Fruit fly (Drosophila melanogaster) whole organism, pupa: ENCODE measurements around the gene CG9541.

Experiments
- CG10348 ChIP-seq: fragments of 200-800 bp; sonication (Bioruptor generic); IDR thresholded peaks from 2 replicates; pipeline ENCODE4 v1.3.6; 2022; ENCODE audit warnings: missing biosample characterization, missing genetic modification characterization
- CG12605 ChIP-seq: fragments of 200-800 bp; sonication (Bioruptor generic); IDR thresholded peaks from 2 replicates; pipeline ENCODE4 v1.3.6; 2022; ENCODE audit warnings: missing biosample characterization, missing genetic modification characterization
- CG13204 ChIP-seq: fragments of 200-800 bp; sonication (Bioruptor generic); optimal IDR thresholded peaks from 2 replicates; lab custom pipeline; 2018; ENCODE audit warnings: missing biosample characterization, mild to moderate bottlenecking, missing genetic modification characterization, moderate library complexity
- CG14655 ChIP-seq: fragments of 200-800 bp; sonication (Bioruptor generic); optimal IDR thresholded peaks from 3 replicates; lab custom pipeline; 2017; ENCODE audit warnings: mild to moderate bottlenecking, missing biosample characterization, missing genetic modification reagents, missing genetic modification characterization
- CG15710 ChIP-seq: fragments of 200-800 bp; sonication (Bioruptor generic); optimal IDR thresholded peaks from 2 replicates; lab custom pipeline; 2018; ENCODE audit warnings: missing biosample characterization, mild to moderate bottlenecking, missing genetic modification characterization, moderate library complexity
- CG17806 ChIP-seq: fragments of 200-800 bp; sonication (Bioruptor generic); optimal IDR thresholded peaks from 2 replicates; lab custom pipeline; 2018; ENCODE audit warnings: missing biosample characterization, mild to moderate bottlenecking, missing genetic modification characterization, moderate library complexity
- CG32121 ChIP-seq: fragments of 200-800 bp; sonication (Bioruptor generic); IDR thresholded peaks from 2 replicates; pipeline ENCODE4 v1.3.6; 2022; ENCODE audit warnings: missing biosample characterization, missing genetic modification characterization
- CG34367 ChIP-seq: fragments of 200-800 bp; sonication (Bioruptor generic); optimal IDR thresholded peaks from 2 replicates; lab custom pipeline; 2018; ENCODE audit warnings: missing biosample characterization, mild to moderate bottlenecking, missing genetic modification characterization
- CG4496 ChIP-seq: fragments of 200-800 bp; sonication (Bioruptor generic); IDR thresholded peaks from 3 replicates; pipeline ENCODE4 v1.3.6; 2022; ENCODE audit warnings: missing biosample characterization, missing genetic modification characterization
- CG8159 ChIP-seq: fragments of 200-800 bp; sonication (Bioruptor generic); optimal IDR thresholded peaks from 3 replicates; lab custom pipeline; 2018; ENCODE audit warnings: missing biosample characterization, mild to moderate bottlenecking, missing genetic modification characterization, moderate library complexity
- CG8301 ChIP-seq: fragments of 200-800 bp; sonication (Bioruptor generic); optimal IDR thresholded peaks from 2 replicates; lab custom pipeline; 2018; ENCODE audit warnings: missing biosample characterization, mild to moderate bottlenecking, missing genetic modification characterization
- CG9948 ChIP-seq: fragments of 200-800 bp; sonication (Bioruptor generic); optimal IDR thresholded peaks from 2 replicates; lab custom pipeline; 2018; ENCODE audit warnings: missing biosample characterization, mild to moderate bottlenecking, missing genetic modification characterization, moderate library complexity
- D1 ChIP-seq: fragments of 200-800 bp; sonication (Bioruptor generic); optimal IDR thresholded peaks from 2 replicates; lab custom pipeline; 2018; ENCODE audit warnings: missing biosample characterization, mild to moderate bottlenecking, missing genetic modification characterization, moderate library complexity
- EcR ChIP-seq: fragments of 200-800 bp; sonication (Bioruptor generic); optimal IDR thresholded peaks from 3 replicates; lab custom pipeline; 2019; ENCODE audit warnings: missing biosample characterization, missing genetic modification characterization, mild to moderate bottlenecking, moderate library complexity, missing genetic modification reagents
- Ets98B ChIP-seq: fragments of 200-800 bp; sonication (Bioruptor generic); IDR thresholded peaks from 2 replicates; pipeline ENCODE4 v1.3.6; 2022; ENCODE audit warnings: missing biosample characterization, missing genetic modification characterization
- Pif1A ChIP-seq: fragments of 200-800 bp; sonication (Bioruptor generic); optimal IDR thresholded peaks from 3 replicates; lab custom pipeline; 2016; ENCODE audit warnings: missing biosample characterization, missing genetic modification characterization
- Pif1B ChIP-seq: fragments of 200-800 bp; sonication (Bioruptor generic); optimal IDR thresholded peaks from 3 replicates; lab custom pipeline; 2016; ENCODE audit warnings: missing biosample characterization, missing genetic modification characterization
- Snoo ChIP-seq: fragments of 200-800 bp; sonication (Bioruptor generic); optimal IDR thresholded peaks from 3 replicates; lab custom pipeline; 2017; ENCODE audit warnings: missing biosample characterization, mild to moderate bottlenecking, missing genetic modification characterization, inconsistent platforms
- fd96Ca ChIP-seq: fragments of 200-800 bp; sonication (Bioruptor generic); IDR thresholded peaks from 3 replicates; pipeline ENCODE4 v1.3.6; 2022; ENCODE audit warnings: missing biosample characterization, missing genetic modification characterization
- gl ChIP-seq: fragments of 200-800 bp; sonication (Bioruptor generic); optimal IDR thresholded peaks from 2 replicates; lab custom pipeline; 2018; ENCODE audit warnings: missing biosample characterization, mild to moderate bottlenecking, missing genetic modification characterization
- rn ChIP-seq: fragments of 200-800 bp; sonication (Bioruptor generic); IDR thresholded peaks from 2 replicates; pipeline ENCODE4 v1.3.6; 2022; ENCODE audit warnings: missing biosample characterization, missing genetic modification characterization

Gene CG9541

dm6 chr2L:8949919-8950722 lies 25.1 kb downstream of the CG9541 start:
- TF ChIP-seq CG34367 (peak; percentile 20), CG15710 (tag; lab: Kevin White, UChicago) (peak; percentile 62), Pif1B (peak; percentile 50), CG17806 (tag; lab: Kevin White, UChicago) (peak; percentile 62), CG8301 (tag; lab: Kevin White, UChicago) (peak; percentile 26), CG8159 (tag; lab: Kevin White, UChicago) (peak; percentile 80), CG14655 (GFP tag; lab: Kevin White, UChicago) (peak; percentile 73), D1 (tag; lab: Kevin White, UChicago) (peak; percentile 51), CG4496 (GFP tag; lab: Robert Waterston, UW) (0 out of 3 replicates have a peak, but pooled peaks have one; percentile 51), fd96Ca (GFP tag; lab: Robert Waterston, UW) (no peak), Pif1A (GFP tag; lab: Kevin White, UChicago) (peak; percentile 65), CG9948 (tag; lab: Kevin White, UChicago) (peak; percentile 75), Ets98B (GFP tag; lab: Robert Waterston, UW) (peak; percentile 27; the same call in 1 of the 2 replicates), gl (tag; lab: Kevin White, UChicago) (no peak), CG32121 (no peak), EcR (GFP tag; lab: Kevin White, UChicago) (peak; percentile 67), rn (GFP tag; lab: Robert Waterston, UW) (no peak), CG12605 (peak; percentile 41; the same call in 1 of the 2 replicates), CG13204 (GFP tag; lab: Kevin White, UChicago) (no peak), CG10348 (GFP tag; lab: Robert Waterston, UW) (no peak), Snoo (tag; lab: Kevin White, UChicago) (peak; percentile 64)

DNA sequence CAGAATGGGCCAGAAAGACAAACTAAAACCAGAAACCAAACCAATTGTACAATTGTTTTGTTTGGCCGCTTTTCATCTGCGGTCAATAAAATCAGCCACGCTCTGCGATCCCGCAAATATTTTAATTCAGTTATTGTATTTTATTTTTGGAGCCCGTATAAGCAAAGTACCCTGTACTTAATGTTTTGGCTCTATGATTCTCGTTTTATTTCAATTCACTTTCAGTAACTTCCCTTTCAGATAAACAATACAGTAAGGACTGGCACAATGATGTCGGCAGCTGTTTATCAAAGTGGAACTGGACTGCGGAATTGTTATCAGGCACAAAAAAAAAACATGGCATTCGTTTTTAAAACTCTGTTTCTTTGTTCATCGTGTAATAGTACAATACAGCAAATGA lies 26.6 kb downstream of the CG9541 start:
- TF ChIP-seq CG9948 (tag; lab: Kevin White, UChicago) (no peak), CG8301 (tag; lab: Kevin White, UChicago) (no peak), CG15710 (tag; lab: Kevin White, UChicago) (no peak), EcR (GFP tag; lab: Kevin White, UChicago) (no peak), Pif1B (no peak), CG8159 (tag; lab: Kevin White, UChicago) (no peak), CG13204 (GFP tag; lab: Kevin White, UChicago) (no peak), CG12605 (no peak), CG14655 (GFP tag; lab: Kevin White, UChicago) (no peak), Snoo (tag; lab: Kevin White, UChicago) (no peak), rn (GFP tag; lab: Robert Waterston, UW) (no peak), CG4496 (GFP tag; lab: Robert Waterston, UW) (no peak), Ets98B (GFP tag; lab: Robert Waterston, UW) (no peak), CG17806 (tag; lab: Kevin White, UChicago) (no peak), D1 (tag; lab: Kevin White, UChicago) (no peak), CG32121 (no peak), CG10348 (GFP tag; lab: Robert Waterston, UW) (no peak), gl (tag; lab: Kevin White, UChicago) (no peak), Pif1A (GFP tag; lab: Kevin White, UChicago) (no peak)

DNA sequence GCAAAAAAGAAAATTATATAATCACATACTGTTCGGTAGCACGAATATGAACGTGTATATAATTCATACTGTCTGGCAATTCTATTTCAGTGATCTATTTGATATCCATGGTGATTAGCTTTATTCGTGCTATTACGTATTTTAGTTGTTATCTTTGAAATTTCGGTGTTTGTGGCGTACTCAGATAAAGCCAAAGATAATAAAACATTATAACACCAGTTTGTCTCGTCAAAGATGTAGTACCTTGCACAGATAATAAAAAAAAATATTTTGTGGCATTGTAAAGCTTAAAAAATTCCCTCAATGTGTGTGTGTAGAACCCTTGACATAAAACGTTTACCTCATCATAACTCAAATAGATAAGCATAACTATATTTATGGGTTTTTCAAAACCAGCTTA lies 27.2 kb downstream of the CG9541 start:
- TF ChIP-seq EcR (GFP tag; lab: Kevin White, UChicago) = no peak
- TF ChIP-seq CG15710 (tag; lab: Kevin White, UChicago) = no peak
- TF ChIP-seq Pif1A (GFP tag; lab: Kevin White, UChicago) = no peak
- TF ChIP-seq CG34367 = no peak
- TF ChIP-seq CG32121 = no peak
- no peak for TF ChIP-seq CG17806 (tag; lab: Kevin White, UChicago)
- TF ChIP-seq fd96Ca (GFP tag; lab: Robert Waterston, UW) = no peak
- no peak for TF ChIP-seq Ets98B (GFP tag; lab: Robert Waterston, UW)
- TF ChIP-seq CG9948 (tag; lab: Kevin White, UChicago) = no peak
- TF ChIP-seq Snoo (tag; lab: Kevin White, UChicago) = no peak

dm6 chr2L:8946718-8947316 lies 28.4 kb downstream of the CG9541 start, which contains the start of gene CG46397:
CG46397 (plus strand) TSS chr2L:8947266.
- TF ChIP-seq CG34367 (no peak), fd96Ca (GFP tag; lab: Robert Waterston, UW) (no peak), CG15710 (tag; lab: Kevin White, UChicago) (no peak), CG9948 (tag; lab: Kevin White, UChicago) (no peak), EcR (GFP tag; lab: Kevin White, UChicago) (no peak), gl (tag; lab: Kevin White, UChicago) (no peak), Snoo (tag; lab: Kevin White, UChicago) (no peak), CG8159 (tag; lab: Kevin White, UChicago) (no peak), CG10348 (GFP tag; lab: Robert Waterston, UW) (no peak), D1 (tag; lab: Kevin White, UChicago) (no peak), Pif1B (no peak), CG12605 (no peak), CG32121 (no peak), CG14655 (GFP tag; lab: Kevin White, UChicago) (no peak), CG8301 (tag; lab: Kevin White, UChicago) (no peak), Pif1A (GFP tag; lab: Kevin White, UChicago) (no peak), CG4496 (GFP tag; lab: Robert Waterston, UW) (no peak)
